Worm (Caenorhabditis elegans) whole organism, L1 larva: ENCODE results near the gene gly-8.

Source experiments
- C34B4.2 ChIP-seq: sonication (generic microtip); optimal IDR thresholded peaks from 2 replicates; lab custom pipeline; 2017; ENCODE audit warnings: mild to moderate bottlenecking, missing genetic modification characterization, missing compliant biosample characterization
- Y116A8C.19 ChIP-seq: sonication (generic microtip); optimal IDR thresholded peaks from 2 replicates; lab custom pipeline; 2016; ENCODE audit warnings: missing compliant biosample characterization, missing genetic modification characterization, borderline replicate concordance
- alr-1 ChIP-seq: fragments of 200-800 bp; sonication (Bioruptor generic); optimal IDR thresholded peaks from 2 replicates; lab custom pipeline; 2018; ENCODE audit warnings: borderline replicate concordance, mild to moderate bottlenecking, missing genetic modification characterization, missing compliant biosample characterization
- ama-1 ChIP-seq: fragments of 150-350 bp; optimal IDR thresholded peaks from 2 replicates; lab custom pipeline; 2014
- ceh-8 ChIP-seq: fragments of 200-800 bp; sonication (Bioruptor generic); optimal IDR thresholded peaks from 2 replicates; lab custom pipeline; 2018; ENCODE audit warnings: mild to moderate bottlenecking, missing genetic modification characterization, moderate library complexity, missing compliant biosample characterization
- ceh-82 ChIP-seq, 3 experiments: fragments of 150-350 bp in 1 of 3; sonication (generic microtip) in 2 of 3; optimal IDR thresholded peaks; 2 replicates each; lab custom pipeline; 2014 to 2017; ENCODE audit warnings: missing biosample characterization in 3 of 3, missing genetic modification characterization in 3 of 3
- ceh-88 ChIP-seq: fragments of 200-800 bp; sonication (Bioruptor generic); IDR thresholded peaks from 2 replicates; pipeline ENCODE4 v1.3.6; 2022; ENCODE audit warnings: missing genetic modification characterization, missing compliant biosample characterization
- ces-1 ChIP-seq: fragments of 150-350 bp; optimal IDR thresholded peaks from 2 replicates; lab custom pipeline; 2014; ENCODE audit warnings: missing biosample characterization, missing genetic modification reagents, missing genetic modification characterization
- dpl-1 ChIP-seq, 3 experiments: fragments of 150-350 bp in 2 of 3; sonication (generic microtip) in 1 of 3; optimal IDR thresholded peaks; 2 replicates each; lab custom pipeline; 2014 to 2017; ENCODE audit warnings: missing biosample characterization in 3 of 3, missing genetic modification characterization in 3 of 3, missing genetic modification reagents in 3 of 3
- dsc-1 ChIP-seq: sonication (generic microtip); optimal IDR thresholded peaks from 2 replicates; lab custom pipeline; 2016; ENCODE audit warnings: mild to moderate bottlenecking, missing genetic modification characterization, missing compliant biosample characterization
- efl-1 ChIP-seq, 4 experiments: fragments of 150-350 bp; optimal IDR thresholded peaks in 3 of 4; peaks in 1 of 4; 1 replicate in 1 of 4; 2 replicates in 3 of 4; lab custom pipeline; 2014; ENCODE audit warnings: missing biosample characterization in 2 of 4, missing genetic modification characterization in 2 of 4, missing genetic modification reagents in 2 of 4
- egl-13 ChIP-seq: sonication (generic microtip); optimal IDR thresholded peaks from 2 replicates; lab custom pipeline; 2016; ENCODE audit warnings: missing genotype, missing genetic modification reagents, missing genetic modification characterization, missing compliant biosample characterization
- fkh-10 ChIP-seq: sonication (generic microtip); optimal IDR thresholded peaks from 2 replicates; lab custom pipeline; 2017; ENCODE audit warnings: missing biosample characterization, missing genetic modification reagents, missing genetic modification characterization
- fkh-8 ChIP-seq: sonication (generic microtip); optimal IDR thresholded peaks from 2 replicates; lab custom pipeline; 2016; ENCODE audit warnings: mild to moderate bottlenecking, missing genetic modification characterization, missing compliant biosample characterization
- fos-1 ChIP-seq: fragments of 150-350 bp; optimal IDR thresholded peaks from 2 replicates; lab custom pipeline; 2014; ENCODE audit warnings: missing biosample characterization, missing genetic modification characterization
- hlh-17 ChIP-seq: fragments of 200-800 bp; sonication (Bioruptor generic); optimal IDR thresholded peaks from 2 replicates; lab custom pipeline; 2018; ENCODE audit warnings: missing genetic modification characterization, mild to moderate bottlenecking, missing compliant biosample characterization, moderate library complexity, borderline replicate concordance
- hlh-4 ChIP-seq: sonication (generic microtip); optimal IDR thresholded peaks from 2 replicates; lab custom pipeline; 2016; ENCODE audit warnings: mild to moderate bottlenecking, missing genetic modification characterization, missing compliant biosample characterization
- irx-1 ChIP-seq: sonication (generic microtip); optimal IDR thresholded peaks from 2 replicates; lab custom pipeline; 2016; ENCODE audit warnings: missing genetic modification characterization, missing compliant biosample characterization
- jun-1 ChIP-seq: fragments of 150-350 bp; optimal IDR thresholded peaks from 2 replicates; lab custom pipeline; 2014; ENCODE audit warnings: missing biosample characterization, missing genetic modification reagents, missing genetic modification characterization
- lin-14 ChIP-seq: fragments of 200-800 bp; sonication (Bioruptor generic); optimal IDR thresholded peaks from 2 replicates; lab custom pipeline; 2018; ENCODE audit warnings: mild to moderate bottlenecking, missing genetic modification characterization, moderate library complexity, missing compliant biosample characterization
- lin-15B ChIP-seq: fragments of 150-350 bp; sonication (generic microtip); optimal IDR thresholded peaks from 3 replicates; lab custom pipeline; 2014; ENCODE audit warnings: missing biosample characterization, missing genetic modification characterization
- lin-35 ChIP-seq, 2 experiments: fragments of 150-350 bp; optimal IDR thresholded peaks; 2 replicates each; lab custom pipeline; 2014; ENCODE audit warnings: missing biosample characterization in 2 of 2, missing genetic modification characterization in 2 of 2, missing genetic modification reagents in 2 of 2
- lsy-2 ChIP-seq, 2 experiments: fragments of 150-350 bp; optimal IDR thresholded peaks; 2 replicates each; lab custom pipeline; 2014; ENCODE audit warnings: missing biosample characterization in 2 of 2, missing genetic modification characterization in 2 of 2
- mep-1 ChIP-seq: fragments of 150-350 bp; optimal IDR thresholded peaks from 2 replicates; lab custom pipeline; 2014; ENCODE audit warnings: missing biosample characterization, missing genetic modification characterization
- nhr-11 ChIP-seq: fragments of 150-350 bp; optimal IDR thresholded peaks from 2 replicates; lab custom pipeline; 2014; ENCODE audit warnings: missing biosample characterization, missing genetic modification characterization
- nhr-19 ChIP-seq: fragments of 200-800 bp; sonication (Bioruptor generic); conservative IDR thresholded peaks from 2 replicates; pipeline ENCODE4 v1.3.6; 2022; ENCODE audit warnings: missing genetic modification characterization, missing compliant biosample characterization
- nhr-237 ChIP-seq: fragments of 150-350 bp; optimal IDR thresholded peaks from 2 replicates; lab custom pipeline; 2014; ENCODE audit warnings: missing biosample characterization, missing genetic modification characterization
- nhr-47 ChIP-seq: sonication (generic microtip); optimal IDR thresholded peaks from 2 replicates; lab custom pipeline; 2016; ENCODE audit warnings: mild to moderate bottlenecking, missing genetic modification characterization, moderate library complexity, missing compliant biosample characterization
- nhr-71 ChIP-seq: sonication (generic microtip); optimal IDR thresholded peaks from 2 replicates; lab custom pipeline; 2016; ENCODE audit warnings: mild to moderate bottlenecking, missing genetic modification characterization, moderate library complexity, missing compliant biosample characterization
- nhr-90 ChIP-seq: sonication (generic microtip); optimal IDR thresholded peaks from 2 replicates; lab custom pipeline; 2016; ENCODE audit warnings: mild to moderate bottlenecking, missing genetic modification characterization, missing compliant biosample characterization; ENCODE audit not compliant: poor library complexity
- pax-3 ChIP-seq: fragments of 200-800 bp; sonication (Bioruptor generic); optimal IDR thresholded peaks from 2 replicates; lab custom pipeline; 2018; ENCODE audit warnings: mild to moderate bottlenecking, missing genetic modification characterization, moderate library complexity, missing compliant biosample characterization
- skn-1 ChIP-seq: fragments of 150-350 bp; optimal IDR thresholded peaks from 2 replicates; lab custom pipeline; 2014; ENCODE audit warnings: missing biosample characterization, missing genetic modification characterization
- snpc-4 ChIP-seq: fragments of 150-350 bp; optimal IDR thresholded peaks from 2 replicates; lab custom pipeline; 2014; ENCODE audit warnings: missing biosample characterization, missing genetic modification characterization
- snu-23 ChIP-seq: sonication (generic microtip); optimal IDR thresholded peaks from 2 replicates; lab custom pipeline; 2016; ENCODE audit warnings: missing genetic modification characterization, missing compliant biosample characterization
- sox-4 ChIP-seq: sonication (generic microtip); optimal IDR thresholded peaks from 2 replicates; lab custom pipeline; 2016; ENCODE audit warnings: missing genetic modification characterization, missing compliant biosample characterization
- swsn-7 ChIP-seq: sonication (generic microtip); optimal IDR thresholded peaks from 2 replicates; lab custom pipeline; 2016; ENCODE audit warnings: missing genetic modification characterization, missing compliant biosample characterization
- tbx-2 ChIP-seq: sonication (generic microtip); optimal IDR thresholded peaks from 2 replicates; lab custom pipeline; 2016; ENCODE audit warnings: missing genetic modification characterization, missing compliant biosample characterization
- unc-130 ChIP-seq: fragments of 150-350 bp; optimal IDR thresholded peaks from 2 replicates; lab custom pipeline; 2017; ENCODE audit warnings: missing biosample characterization, missing genetic modification characterization, inconsistent platforms
- unc-62 ChIP-seq: fragments of 150-350 bp; optimal IDR thresholded peaks from 2 replicates; lab custom pipeline; 2014; ENCODE audit warnings: missing biosample characterization, missing genetic modification reagents, missing genetic modification characterization
- unc-86 ChIP-seq: sonication (generic microtip); optimal IDR thresholded peaks from 2 replicates; lab custom pipeline; 2016; ENCODE audit warnings: missing genetic modification characterization, missing compliant biosample characterization
- vab-15 ChIP-seq: sonication (generic microtip); optimal IDR thresholded peaks from 2 replicates; lab custom pipeline; 2017; ENCODE audit warnings: missing genotype, mild to moderate bottlenecking, missing genetic modification characterization, missing compliant biosample characterization
- xbp-1 ChIP-seq: sonication (generic microtip); optimal IDR thresholded peaks from 2 replicates; lab custom pipeline; 2016; ENCODE audit warnings: missing genetic modification characterization, missing compliant biosample characterization

The gly-8 gene

DNA sequence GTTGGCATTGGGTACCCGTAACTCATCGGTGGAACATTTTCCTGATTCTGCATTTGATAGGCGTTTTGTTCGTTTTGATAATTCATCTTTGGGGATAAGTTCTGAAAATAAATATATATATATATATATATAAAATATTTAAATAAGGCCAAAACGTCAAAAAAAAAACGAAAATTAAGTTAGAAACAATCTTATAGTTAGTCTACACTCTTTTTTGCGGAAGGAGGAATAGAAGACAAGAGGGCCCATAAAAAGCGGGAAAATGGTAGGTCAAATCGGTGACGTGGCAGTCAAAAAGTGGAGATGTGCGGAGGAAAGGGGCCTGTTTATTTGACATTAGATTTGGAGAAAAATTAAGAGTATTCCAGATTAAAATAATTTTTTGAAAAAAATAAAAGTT, 11.7 kb downstream of the gly-8 start, which contains the start of gene tbx-33:
Gene tbx-33, minus strand, starts transcription at position 101 of the 400 bp plus-strand sequence.
- TF ChIP-seq fkh-10 (no peak), lin-15B (no peak), unc-130 (tag; lab: Kevin White, UChicago) (no peak), pax-3 (tag; lab: Kevin White, UChicago) (no peak), irx-1 (no peak), hlh-4 (no peak), C34B4.2 (tag; lab: Kevin White, UChicago) (no peak), unc-62 (no peak), nhr-90 (no peak)

- TF ChIP-seq vab-15 (tag; lab: Kevin White, UChicago) (no peak), swsn-7 (peak; percentile 53), Y116A8C.19 (tag; lab: Kevin White, UChicago) (no peak), ces-1 (GFP tag; lab: Kevin White, UChicago) (peak; percentile 11), xbp-1 (tag; lab: Kevin White, UChicago) (peak; percentile 6), nhr-47 (peak; percentile 83), tbx-2 (tag; lab: Kevin White, UChicago) (peak; percentile 48), dpl-1 (GFP tag; optimal IDR thresholded peaks at IDR 0.05; lab: Kevin White, UChicago) (peak in 1 of 3 experiments; percentile 12), lsy-2 (tag; optimal IDR thresholded peaks at IDR 0.05; lab: Kevin White, UChicago) (peak; percentile 36 to 57), alr-1 (tag; lab: Kevin White, UChicago) (no peak), lin-14 (peak; percentile 86), hlh-17 (GFP tag; lab: Kevin White, UChicago) (no peak), efl-1 (optimal IDR thresholded peaks at IDR 0.05; lab: Kevin White, UChicago) (peak; percentile 41 to 45), efl-1 (GFP tag; optimal IDR thresholded peaks at IDR 0.05 in 1 of 2; lab: Kevin White, UChicago) (no peak), ama-1 (lab: Kevin White, UChicago) (peak; percentile 49), jun-1 (tag; lab: Kevin White, UChicago) (peak; percentile 16), fkh-8 (tag; lab: Kevin White, UChicago) (peak; percentile 96), nhr-19 (GFP tag; lab: Robert Waterston, UW) (peak; percentile 20; the same call in 1 of the 2 replicates), ceh-82 (tag; optimal IDR thresholded peaks at IDR 0.05; lab: Kevin White, UChicago) (peak; percentile 20 to 30 (median 25)), ceh-88 (GFP tag; lab: Robert Waterston, UW) (peak; percentile 40; the same call in 1 of the 2 replicates), snu-23 (GFP tag; lab: Kevin White, UChicago) (peak; percentile 48), egl-13 (peak; percentile 81), snpc-4 (tag; lab: Kevin White, UChicago) (no peak), hlh-4 (no peak), ceh-8 (GFP tag; lab: Kevin White, UChicago) (peak; percentile 55), unc-86 (tag; lab: Kevin White, UChicago) (peak; percentile 53), fkh-10 (peak; percentile 82), skn-1 (tag; lab: Kevin White, UChicago) (peak; percentile 21), nhr-71 (tag; lab: Kevin White, UChicago) (peak; percentile 78), C34B4.2 (tag; lab: Kevin White, UChicago) (no peak), nhr-11 (no peak), pax-3 (tag; lab: Kevin White, UChicago) (peak; percentile 66), sox-4 (tag; lab: Kevin White, UChicago) (peak; percentile 72), dsc-1 (tag; lab: Kevin White, UChicago) (peak; percentile 84), nhr-237 (tag; lab: Kevin White, UChicago) (no peak), mep-1 (peak; percentile 36), lin-35 (GFP tag; optimal IDR thresholded peaks at IDR 0.05; lab: Kevin White, UChicago) (peak in 1 of 2 experiments; percentile 54), fos-1 (tag; lab: Kevin White, UChicago) (peak; percentile 19)
- TF ChIP-seq, all 84 proteins: peak for 28
Measured at ce11 chrIII:11641347-11641746, 16.3 kb downstream of the gly-8 start.
